Fruit fly (Drosophila melanogaster) whole organism, wandering third instar larva: ENCODE results near the gene bdl.

ENCODE experiments used
- Myc ChIP-seq: fragments of >200 bp; optimal IDR thresholded peaks from 2 replicates; lab custom pipeline; 2017
- Sp1 ChIP-seq: fragments of 200-800 bp; sonication (Bioruptor generic); optimal IDR thresholded peaks from 3 replicates; lab custom pipeline; 2019; ENCODE audit warnings: missing biosample characterization, mild to moderate bottlenecking, missing genetic modification characterization, moderate library complexity
- br ChIP-seq: fragments of 200-800 bp; sonication (Bioruptor generic); optimal IDR thresholded peaks from 2 replicates; lab custom pipeline; 2016; ENCODE audit warnings: missing biosample characterization, missing genetic modification characterization
- ey ChIP-seq: fragments of 200-800 bp; sonication (Bioruptor generic); optimal IDR thresholded peaks from 2 replicates; lab custom pipeline; 2016; ENCODE audit warnings: missing biosample characterization, missing genetic modification characterization
- fru ChIP-seq: fragments of 200-800 bp; sonication (Bioruptor generic); optimal IDR thresholded peaks from 3 replicates; lab custom pipeline; 2016; ENCODE audit warnings: missing biosample characterization, mild to moderate bottlenecking, missing genetic modification characterization
- lola ChIP-seq: fragments of >200 bp; optimal IDR thresholded peaks from 2 replicates; lab custom pipeline; 2017; ENCODE audit warnings: missing biosample characterization, missing genetic modification characterization
- pan ChIP-seq: fragments of >200 bp; optimal IDR thresholded peaks from 2 replicates; lab custom pipeline; 2017
- usp ChIP-seq: fragments of >200 bp; optimal IDR thresholded peaks from 2 replicates; lab custom pipeline; 2017; ENCODE audit warnings: missing biosample characterization, missing genetic modification characterization

DNA sequence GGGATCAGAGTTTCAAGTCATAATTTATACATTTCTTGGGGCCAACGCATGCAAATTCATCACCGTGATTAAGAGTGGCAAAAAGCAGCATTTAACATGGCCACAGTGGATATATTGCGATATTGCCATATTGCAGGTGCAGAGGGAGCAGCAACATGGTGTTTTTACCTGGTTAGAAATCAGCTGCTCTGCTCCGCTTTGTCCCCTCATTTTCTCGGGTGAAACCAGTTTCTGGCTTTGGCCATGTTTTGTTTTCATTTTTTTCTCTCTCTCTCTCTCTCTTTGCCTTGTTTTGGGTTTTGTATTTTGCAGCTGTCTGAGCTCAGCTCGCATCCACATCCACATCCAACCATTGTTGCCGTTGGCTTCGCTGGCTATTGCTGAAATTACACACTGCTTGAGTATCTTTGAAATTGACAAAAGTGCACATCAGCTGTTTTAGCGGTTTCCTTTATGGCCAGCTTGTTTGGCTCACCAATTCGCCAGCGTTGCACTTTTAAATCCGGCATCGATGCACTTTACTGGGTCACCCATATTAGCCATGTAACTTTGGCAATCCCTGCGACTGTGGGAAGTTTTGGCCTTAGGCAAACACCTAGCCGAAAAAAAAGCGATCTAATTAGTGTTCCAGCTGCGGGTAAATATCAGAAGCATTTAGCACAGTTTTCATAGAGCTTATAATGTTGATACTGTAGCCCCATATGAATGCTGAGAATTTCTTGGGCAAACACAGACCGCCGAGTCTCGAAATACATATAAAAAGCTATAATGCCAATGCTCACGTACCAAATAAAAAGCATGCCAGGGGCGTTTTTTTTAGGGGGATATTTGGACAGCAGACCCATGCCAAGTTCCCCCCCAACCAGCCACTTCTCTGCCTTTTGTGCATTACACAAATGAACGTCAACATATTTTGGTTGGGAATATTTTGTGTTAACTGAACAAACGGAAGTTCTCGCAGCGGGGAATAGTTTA is 51.0 kb downstream of the bdl start:
- TF ChIP-seq br (GFP tag; lab: Kevin White, UChicago): no peak
- TF ChIP-seq usp (GFP tag; lab: Kevin White, UChicago): no peak
- no peak for TF ChIP-seq ey (GFP tag; lab: Kevin White, UChicago)
- TF ChIP-seq Myc (lab: Kevin White, UChicago): no peak
- no peak for TF ChIP-seq pan (lab: Kevin White, UChicago)
- TF ChIP-seq Sp1 (GFP tag; lab: Kevin White, UChicago): no peak
- TF ChIP-seq fru (GFP tag; lab: Kevin White, UChicago): no peak
- no peak for TF ChIP-seq lola (GFP tag; lab: Kevin White, UChicago)
